Worm (Caenorhabditis elegans): Measurements from ENCODE around the gene F54G2.1.

DNA sequence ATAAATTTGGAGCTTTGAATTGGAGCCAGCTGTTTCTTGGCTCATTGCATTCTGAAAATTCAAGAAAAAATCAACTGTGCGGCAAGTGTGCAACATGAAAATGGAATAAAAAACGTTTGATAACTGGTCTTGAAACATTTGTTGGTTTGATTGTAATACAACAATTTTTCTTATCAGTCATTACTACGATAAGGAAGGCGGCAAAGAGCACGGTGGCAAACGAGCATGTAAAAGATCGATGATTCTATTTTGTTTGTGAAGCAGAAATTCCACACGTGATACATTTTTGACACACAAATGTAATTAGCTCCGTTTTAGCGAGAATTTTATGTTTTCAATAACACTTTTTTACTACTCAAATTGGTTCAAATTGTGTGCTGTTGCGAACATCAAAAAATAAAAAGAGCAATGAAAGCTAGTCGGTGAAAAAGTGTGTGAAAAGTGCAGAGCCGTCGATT, 83.6 kb downstream of the F54G2.1 start, which contains the start of gene H01M10.1:
- TF ChIP-seq lin-39 (tag; optimal IDR thresholded peaks at IDR 0.05) (no peak), snpc-4 (tag; optimal IDR thresholded peaks at IDR 0.05) (no peak), pha-4 (tag; optimal IDR thresholded peaks at IDR 0.05) (peak; percentile 58), ZK546.5 (tag; optimal IDR thresholded peaks at IDR 0.05) (no peak), mdl-1 (tag; optimal IDR thresholded peaks at IDR 0.05) (no peak), nhr-25 (tag; optimal IDR thresholded peaks at IDR 0.05) (no peak), ceh-82 (tag; optimal IDR thresholded peaks at IDR 0.05) (no peak), nhr-77 (tag; optimal IDR thresholded peaks at IDR 0.05) (no peak)

Measured in whole organism, L3 larva.